Worm (Caenorhabditis elegans) whole organism, mixed stage, embryonic: ENCODE results near the gene calu-1.

Experiments used
- M03D4.4 ChIP-seq: sonication (generic microtip); optimal IDR thresholded peaks from 2 replicates; lab custom pipeline; 2017; ENCODE audit warnings: mild to moderate bottlenecking, missing genetic modification characterization, missing compliant biosample characterization
- bed-3 ChIP-seq: fragments of 200-800 bp; sonication (Bioruptor generic); optimal IDR thresholded peaks from 3 replicates; lab custom pipeline; 2018; ENCODE audit warnings: mild to moderate bottlenecking, missing genetic modification characterization, moderate library complexity, missing compliant biosample characterization
- blmp-1 ChIP-seq: fragments of 150-350 bp; optimal IDR thresholded peaks from 2 replicates; lab custom pipeline; 2014; ENCODE audit warnings: missing biosample characterization, missing genetic modification characterization
- ceh-39 ChIP-seq: fragments of 150-350 bp; optimal IDR thresholded peaks from 2 replicates; lab custom pipeline; 2014; ENCODE audit warnings: missing biosample characterization, missing genetic modification characterization
- ceh-43 ChIP-seq: fragments of 200-800 bp; sonication (Bioruptor generic); optimal IDR thresholded peaks from 2 replicates; lab custom pipeline; 2018; ENCODE audit warnings: mild to moderate bottlenecking, missing genetic modification characterization, moderate library complexity, missing compliant biosample characterization
- ceh-83 ChIP-seq: fragments of 200-800 bp; sonication (Bioruptor generic); optimal IDR thresholded peaks from 2 replicates; lab custom pipeline; 2018; ENCODE audit warnings: mild to moderate bottlenecking, missing genetic modification characterization, missing compliant biosample characterization
- cnd-1 ChIP-seq: fragments of 200-800 bp; sonication (Bioruptor generic); optimal IDR thresholded peaks from 2 replicates; lab custom pipeline; 2018; ENCODE audit warnings: mild to moderate bottlenecking, missing genetic modification characterization, missing compliant biosample characterization
- drap-1 ChIP-seq: fragments of 200-800 bp; sonication (Bioruptor generic); optimal IDR thresholded peaks from 3 replicates; lab custom pipeline; 2018; ENCODE audit warnings: mild to moderate bottlenecking, missing genetic modification characterization, missing compliant biosample characterization
- elt-1 ChIP-seq: sonication (generic microtip); optimal IDR thresholded peaks from 2 replicates; lab custom pipeline; 2017; ENCODE audit warnings: missing genetic modification characterization, mild to moderate bottlenecking, missing compliant biosample characterization, antibody characterized with exemption, moderate library complexity, borderline replicate concordance; ENCODE audit not compliant: insufficient read depth
- flh-1 ChIP-seq: fragments of 200-800 bp; sonication (Bioruptor generic); optimal IDR thresholded peaks from 2 replicates; lab custom pipeline; 2018; ENCODE audit warnings: mild to moderate bottlenecking, missing genetic modification characterization, moderate library complexity, missing compliant biosample characterization
- ham-2 ChIP-seq: fragments of 200-800 bp; sonication (Bioruptor generic); optimal IDR thresholded peaks from 2 replicates; lab custom pipeline; 2018; ENCODE audit warnings: mild to moderate bottlenecking, missing genetic modification characterization, missing compliant biosample characterization
- hlh-1 ChIP-seq: fragments of 150-350 bp; optimal IDR thresholded peaks from 2 replicates; lab custom pipeline; 2014; ENCODE audit warnings: missing biosample characterization, missing genetic modification reagents, missing genetic modification characterization
- lin-13 ChIP-seq: fragments of 150-350 bp; optimal IDR thresholded peaks from 2 replicates; lab custom pipeline; 2014; ENCODE audit warnings: missing biosample characterization, missing genetic modification characterization
- lin-32 ChIP-seq: fragments of 200-800 bp; sonication (Bioruptor generic); optimal IDR thresholded peaks from 2 replicates; lab custom pipeline; 2018; ENCODE audit warnings: mild to moderate bottlenecking, missing genetic modification characterization, missing compliant biosample characterization
- lsy-2 ChIP-seq: fragments of 150-350 bp; optimal IDR thresholded peaks from 2 replicates; lab custom pipeline; 2014; ENCODE audit warnings: missing biosample characterization, missing genetic modification characterization
- mab-5 ChIP-seq: fragments of 150-350 bp; optimal IDR thresholded peaks from 2 replicates; lab custom pipeline; 2014; ENCODE audit warnings: missing biosample characterization, missing genetic modification characterization
- mep-1 ChIP-seq: fragments of 150-350 bp; optimal IDR thresholded peaks from 2 replicates; lab custom pipeline; 2017; ENCODE audit warnings: missing biosample characterization, missing genetic modification reagents, missing genetic modification characterization, inconsistent platforms
- mls-2 ChIP-seq: sonication (generic microtip); optimal IDR thresholded peaks from 2 replicates; lab custom pipeline; 2016; ENCODE audit warnings: mild to moderate bottlenecking, missing genetic modification characterization, moderate library complexity, missing compliant biosample characterization
- nhr-12 ChIP-seq: fragments of 150-350 bp; optimal IDR thresholded peaks from 2 replicates; lab custom pipeline; 2014; ENCODE audit warnings: missing biosample characterization, missing genetic modification characterization
- nhr-2 ChIP-seq: fragments of 150-350 bp; optimal IDR thresholded peaks from 2 replicates; lab custom pipeline; 2014; ENCODE audit warnings: missing biosample characterization, missing genetic modification characterization
- nhr-28 ChIP-seq: fragments of 150-350 bp; optimal IDR thresholded peaks from 2 replicates; lab custom pipeline; 2014; ENCODE audit warnings: missing biosample characterization, missing genetic modification characterization
- nhr-76 ChIP-seq: sonication (generic microtip); optimal IDR thresholded peaks from 2 replicates; lab custom pipeline; 2017; ENCODE audit warnings: missing biosample characterization, missing genetic modification characterization
- pha-4 ChIP-seq: fragments of 150-350 bp; optimal IDR thresholded peaks from 2 replicates; lab custom pipeline; 2018; ENCODE audit warnings: missing biosample characterization, missing genetic modification reagents, missing genetic modification characterization
- sem-2 ChIP-seq: fragments of 200-800 bp; sonication (Bioruptor generic); optimal IDR thresholded peaks from 2 replicates; lab custom pipeline; 2018; ENCODE audit warnings: mild to moderate bottlenecking, missing genetic modification characterization, missing compliant biosample characterization
- snpc-4 ChIP-seq: fragments of 150-350 bp; optimal IDR thresholded peaks from 2 replicates; lab custom pipeline; 2014; ENCODE audit warnings: missing biosample characterization, missing genetic modification characterization
- sptf-1 ChIP-seq: sonication (generic microtip); optimal IDR thresholded peaks from 2 replicates; lab custom pipeline; 2017; ENCODE audit warnings: mild to moderate bottlenecking, missing genetic modification characterization, moderate library complexity, missing compliant biosample characterization
- tbx-8 ChIP-seq: fragments of 200-800 bp; sonication (Bioruptor generic); optimal IDR thresholded peaks from 2 replicates; lab custom pipeline; 2018; ENCODE audit warnings: mild to moderate bottlenecking, missing genetic modification characterization, moderate library complexity, missing compliant biosample characterization
- unc-120 ChIP-seq: sonication (generic microtip); optimal IDR thresholded peaks from 2 replicates; lab custom pipeline; 2017; ENCODE audit warnings: missing genetic modification characterization, missing compliant biosample characterization; ENCODE audit not compliant: poor library complexity, severe bottlenecking
- zip-8 ChIP-seq: fragments of 150-350 bp; optimal IDR thresholded peaks from 2 replicates; lab custom pipeline; 2014; ENCODE audit warnings: missing biosample characterization, missing genetic modification characterization
- ztf-11 ChIP-seq: fragments of 150-350 bp; optimal IDR thresholded peaks from 2 replicates; lab custom pipeline; 2014; ENCODE audit warnings: missing biosample characterization, missing genetic modification characterization

calu-1 gene

ce11 chrX:5006972-5007371 lies 36.3 kb upstream of the calu-1 start:
- TF ChIP-seq M03D4.4 (tag; lab: Kevin White, UChicago) (no peak), flh-1 (GFP tag; lab: Kevin White, UChicago) (no peak), bed-3 (GFP tag; lab: Kevin White, UChicago) (no peak), nhr-2 (tag; lab: Kevin White, UChicago) (no peak), tbx-8 (GFP tag; lab: Kevin White, UChicago) (no peak), blmp-1 (tag; lab: Kevin White, UChicago) (no peak), lin-32 (GFP tag; lab: Kevin White, UChicago) (no peak), mep-1 (tag; lab: Kevin White, UChicago) (no peak)

ce11 chrX:5004940-5005339 lies 34.2 kb upstream of the calu-1 start, which contains the start of gene hsd-2:
TSS of gene hsd-2 (plus strand) at chrX:5005240.
- no peak for TF ChIP-seq pha-4 (tag; lab: Kevin White, UChicago)
- no peak for TF ChIP-seq ztf-11 (tag; lab: Kevin White, UChicago)
- TF ChIP-seq mab-5 (tag; lab: Kevin White, UChicago) = no peak
- TF ChIP-seq M03D4.4 (tag; lab: Kevin White, UChicago) = no peak
- TF ChIP-seq hlh-1 = no peak
- no peak for TF ChIP-seq ceh-83 (GFP tag; lab: Kevin White, UChicago)
- TF ChIP-seq lsy-2 (tag; lab: Kevin White, UChicago) = no peak
- no peak for TF ChIP-seq nhr-76 (tag; lab: Kevin White, UChicago)
- no peak for TF ChIP-seq bed-3 (GFP tag; lab: Kevin White, UChicago)
- no peak for TF ChIP-seq cnd-1 (tag; lab: Kevin White, UChicago)
- TF ChIP-seq snpc-4 (tag; lab: Kevin White, UChicago) = no peak
- TF ChIP-seq ceh-43 = no peak
- no peak for TF ChIP-seq mls-2 (tag; lab: Kevin White, UChicago)
- TF ChIP-seq nhr-12 = no peak

DNA sequence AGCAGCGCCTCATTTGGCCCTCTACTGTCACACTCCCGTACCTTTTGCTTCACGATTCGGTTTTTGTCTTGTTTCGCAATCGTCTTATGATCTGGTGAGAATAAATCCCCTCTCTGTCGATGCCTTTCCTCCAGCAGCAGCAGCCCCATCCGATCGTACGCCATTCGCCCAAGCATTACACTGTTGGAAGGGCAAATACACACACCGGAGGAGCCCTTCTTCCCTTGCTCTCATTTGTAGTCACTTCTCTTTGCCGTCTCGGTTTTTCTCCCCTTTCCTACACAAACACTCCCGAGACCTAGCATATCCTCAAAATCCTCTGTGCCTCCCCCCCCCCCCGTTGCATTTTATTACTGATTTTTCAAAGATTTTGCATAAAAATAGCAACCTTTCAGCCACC lies 28.2 kb upstream of the calu-1 start, which contains the start of gene set-30:
Gene set-30, plus strand, starts transcription at position 396 of the 400 bp plus-strand sequence.
- TF ChIP-seq lin-32 (GFP tag; lab: Kevin White, UChicago) (no peak), flh-1 (GFP tag; lab: Kevin White, UChicago) (no peak), ceh-39 (tag; lab: Kevin White, UChicago) (no peak), blmp-1 (tag; lab: Kevin White, UChicago) (no peak), ham-2 (GFP tag; lab: Kevin White, UChicago) (no peak), sptf-1 (tag; lab: Kevin White, UChicago) (no peak), hlh-1 (peak; percentile 71), unc-120 (tag; lab: Kevin White, UChicago) (peak; percentile 50), tbx-8 (GFP tag; lab: Kevin White, UChicago) (no peak), cnd-1 (tag; lab: Kevin White, UChicago) (peak; percentile 7), M03D4.4 (tag; lab: Kevin White, UChicago) (peak; percentile 28), sem-2 (GFP tag; lab: Kevin White, UChicago) (no peak), drap-1 (peak; percentile 4)

ce11 chrX:4997548-4998087 lies 26.9 kb upstream of the calu-1 start, which contains the start of gene ZC8.6:
TSS of gene ZC8.6 (minus strand) at chrX:4997598.
- TF ChIP-seq lin-13 = peak; percentile 10
- TF ChIP-seq mep-1 (tag; lab: Kevin White, UChicago) = peak; percentile 54
- TF ChIP-seq mab-5 (tag; lab: Kevin White, UChicago) = no peak
- peak; percentile 58 for TF ChIP-seq nhr-2 (tag; lab: Kevin White, UChicago)
- TF ChIP-seq nhr-76 (tag; lab: Kevin White, UChicago) = no peak

DNA sequence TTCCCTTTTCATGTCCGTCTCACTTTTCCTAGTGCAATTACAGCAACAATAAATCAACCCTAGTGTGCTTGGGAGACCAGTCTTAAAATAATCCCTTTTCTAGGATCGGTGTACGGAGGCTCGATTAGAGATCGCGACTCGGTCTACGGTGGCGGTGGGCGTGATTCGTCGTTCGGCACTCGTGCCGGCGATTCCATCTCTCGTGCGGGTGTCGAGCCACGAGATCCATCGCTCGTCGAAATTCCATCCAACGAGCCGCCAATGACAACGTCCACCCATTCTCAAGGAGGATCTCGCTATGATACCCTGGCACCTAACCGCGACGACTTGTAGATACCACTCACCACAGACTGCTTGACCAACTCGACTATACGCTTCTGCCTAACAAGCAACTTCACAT lies 21.8 kb upstream of the calu-1 start:
- no peak for TF ChIP-seq ham-2 (GFP tag; lab: Kevin White, UChicago)
- TF ChIP-seq ceh-39 (tag; lab: Kevin White, UChicago) = no peak
- TF ChIP-seq bed-3 (GFP tag; lab: Kevin White, UChicago) = no peak
- no peak for TF ChIP-seq elt-1 (tag; lab: Kevin White, UChicago)
- no peak for TF ChIP-seq lsy-2 (tag; lab: Kevin White, UChicago)
- TF ChIP-seq zip-8 (tag; lab: Kevin White, UChicago) = no peak
- TF ChIP-seq hlh-1 = no peak
- no peak for TF ChIP-seq snpc-4 (tag; lab: Kevin White, UChicago)
- TF ChIP-seq mls-2 (tag; lab: Kevin White, UChicago) = no peak
- TF ChIP-seq nhr-28 (tag; lab: Kevin White, UChicago) = no peak
- TF ChIP-seq cnd-1 (tag; lab: Kevin White, UChicago) = no peak
